Fruit fly (Drosophila melanogaster): Measurements from ENCODE around the gene amx.

Gene amx

dm6 chrX:9251212-9251877 lies 4.2 kb upstream of the amx start (continued):
- no peak for TF ChIP-seq CG15601 (tag; optimal IDR thresholded peaks at IDR 0.05)
- no peak for TF ChIP-seq CG13624 (GFP tag; optimal IDR thresholded peaks at IDR 0.05)
- TF ChIP-seq CG17612 (GFP tag; IDR thresholded peaks at IDR 0.05), result no peak
- peak; percentile 4 for TF ChIP-seq CG7556 (GFP tag; optimal IDR thresholded peaks at IDR 0.05)
- TF ChIP-seq CG7357 (GFP tag; IDR thresholded peaks at IDR 0.05), result no peak
- TF ChIP-seq CG7928 (GFP tag; optimal IDR thresholded peaks at IDR 0.05), result no peak
- no peak for TF ChIP-seq CG15479 (GFP tag; optimal IDR thresholded peaks at IDR 0.05)
- no peak for TF ChIP-seq CG12744 (GFP tag; optimal IDR thresholded peaks at IDR 0.05)
- 0 out of 2 replicates have a peak, but pooled peaks have one; percentile 19 for TF ChIP-seq Ada2b (GFP tag; IDR thresholded peaks at IDR 0.05)
- peak; percentile 36 for TF ChIP-seq CG11504 (tag; optimal IDR thresholded peaks at IDR 0.05)
- no peak for TF ChIP-seq CG4404 (GFP tag; IDR thresholded peaks at IDR 0.05)
- peak; percentile 1 for TF ChIP-seq CG2120 (GFP tag; optimal IDR thresholded peaks at IDR 0.05)
- TF ChIP-seq CG10209 (GFP tag; optimal IDR thresholded peaks at IDR 0.05), result no peak
- no peak for TF ChIP-seq Mes4 (GFP tag; optimal IDR thresholded peaks at IDR 0.05)
- no peak for TF ChIP-seq CG5180 (GFP tag; optimal IDR thresholded peaks at IDR 0.05)
- TF ChIP-seq CG2202 (tag; optimal IDR thresholded peaks at IDR 0.05), result no peak
- peak; percentile 23 for TF ChIP-seq CG10654 (GFP tag; optimal IDR thresholded peaks at IDR 0.05)
- TF ChIP-seq CG7786 (GFP tag; optimal IDR thresholded peaks at IDR 0.05), result no peak
- TF ChIP-seq CG2712 (tag; optimal IDR thresholded peaks at IDR 0.05), result peak; percentile 21
- peak; percentile 24 for TF ChIP-seq Blimp-1 (GFP tag; optimal IDR thresholded peaks at IDR 0.05)
- no peak for TF ChIP-seq Hmr (GFP tag; optimal IDR thresholded peaks at IDR 0.05)
- TF ChIP-seq gt (GFP tag; IDR thresholded peaks at IDR 0.05), result no peak
- no peak for TF ChIP-seq CG10321 (GFP tag; IDR thresholded peaks at IDR 0.05)
- TF ChIP-seq CG5953 (GFP tag; IDR thresholded peaks at IDR 0.05), result no peak
- TF ChIP-seq CG31388 (GFP tag; optimal IDR thresholded peaks at IDR 0.05), result no peak
- TF ChIP-seq CG32767 (GFP tag; IDR thresholded peaks at IDR 0.05), result 0 out of 2 replicates have a peak, but pooled peaks have one; percentile 28
- peak; percentile 51; the same call in 2 of the 3 replicates for TF ChIP-seq row (GFP tag; IDR thresholded peaks at IDR 0.05)
- TF ChIP-seq tio (GFP tag; optimal IDR thresholded peaks at IDR 0.05), result no peak
- TF ChIP-seq CG10267 (tag; optimal IDR thresholded peaks at IDR 0.05), result no peak
- TF ChIP-seq Dip2 (GFP tag; IDR thresholded peaks at IDR 0.05), result no peak

dm6 chrX:9250161-9250831 lies 3.2 kb upstream of the amx start, which contains the start of gene CG17754:
CG17754 (plus strand) TSS chrX:9250420.
- TF ChIP-seq nau (GFP tag; optimal IDR thresholded peaks at IDR 0.05) (no peak), unpg (GFP tag; optimal IDR thresholded peaks at IDR 0.05) (no peak), CrebB (tag; optimal IDR thresholded peaks at IDR 0.05) (no peak), CG13624 (GFP tag; optimal IDR thresholded peaks at IDR 0.05) (no peak), CG2202 (tag; optimal IDR thresholded peaks at IDR 0.05) (no peak), stwl (tag; optimal IDR thresholded peaks at IDR 0.05) (peak; percentile 77), ind (GFP tag; optimal IDR thresholded peaks at IDR 0.05) (no peak), CG30403 (GFP tag; optimal IDR thresholded peaks at IDR 0.05) (no peak), kah (GFP tag; optimal IDR thresholded peaks at IDR 0.05) (no peak), dmrt99B (tag; optimal IDR thresholded peaks at IDR 0.05) (no peak), twi (tag; optimal IDR thresholded peaks at IDR 0.05) (no peak), CG1233 (GFP tag; optimal IDR thresholded peaks at IDR 0.05) (no peak), schlank (tag; optimal IDR thresholded peaks at IDR 0.05) (no peak), gsb (GFP tag; IDR thresholded peaks at IDR 0.05) (no peak), CG4404 (GFP tag; IDR thresholded peaks at IDR 0.05) (no peak), Sry-β (GFP tag; optimal IDR thresholded peaks at IDR 0.05) (no peak), Mad (GFP tag; optimal IDR thresholded peaks at IDR 0.05) (no peak), org-1 (GFP tag; optimal IDR thresholded peaks at IDR 0.05) (no peak), slbo (GFP tag; IDR thresholded peaks at IDR 0.05) (no peak), CG15601 (tag; optimal IDR thresholded peaks at IDR 0.05) (no peak), klu (GFP tag; IDR thresholded peaks at IDR 0.05) (no peak), Sox100B (GFP tag; optimal IDR thresholded peaks at IDR 0.05) (no peak), CG1603 (tag; optimal IDR thresholded peaks at IDR 0.05) (peak; percentile 8), E2f1 (GFP tag; IDR thresholded peaks at IDR 0.05) (no peak)

All from whole organism, embryonic.